Fruit fly (Drosophila melanogaster): ENCODE data around the gene Sfp24Bc.

Sfp24Bc gene

DNA sequence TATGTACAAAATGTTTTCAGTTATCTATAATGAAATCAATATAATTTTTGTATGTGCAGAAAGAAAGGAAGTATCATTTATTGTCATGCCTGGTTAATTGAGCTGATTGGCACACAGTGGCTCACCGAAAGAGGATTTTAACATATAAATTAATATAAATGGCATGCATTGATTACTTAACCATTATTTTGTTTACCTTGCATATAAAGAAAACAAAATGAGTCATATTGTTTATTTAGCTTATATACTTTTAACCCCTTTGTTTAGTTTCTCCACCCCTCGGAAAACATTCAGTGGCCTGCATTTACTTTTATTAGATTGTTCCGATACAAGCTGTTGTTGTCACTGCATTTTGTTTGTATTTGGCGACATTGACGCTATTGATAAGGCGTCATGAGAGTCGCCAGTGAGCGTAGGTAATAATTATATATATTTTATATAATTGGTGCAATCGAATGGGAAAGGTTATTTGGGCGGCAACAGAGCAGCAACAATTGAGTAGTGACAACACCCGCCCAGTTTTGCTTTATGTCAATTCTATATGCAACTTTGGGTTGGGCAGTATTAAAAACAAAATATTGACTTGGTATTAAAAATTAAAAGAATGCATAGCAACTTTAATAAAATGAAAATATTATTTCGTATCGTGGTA, 22.7 kb downstream of the Sfp24Bc start (continued):
- TF ChIP-seq CG14860 (GFP tag; IDR thresholded peaks at IDR 0.05; ENCODE audit: partially characterized antibody) (no peak), tap (tag; optimal IDR thresholded peaks at IDR 0.05) (peak; percentile 16), lab (GFP tag; optimal IDR thresholded peaks at IDR 0.05) (peak; percentile 48), CG15601 (tag; optimal IDR thresholded peaks at IDR 0.05) (peak; percentile 60), CG18262 (tag; optimal IDR thresholded peaks at IDR 0.05) (peak; percentile 23), exex (tag; optimal IDR thresholded peaks at IDR 0.05) (no peak), CG4820 (GFP tag; optimal IDR thresholded peaks at IDR 0.05) (no peak), crc (GFP tag; optimal IDR thresholded peaks at IDR 0.05) (no peak), lilli (GFP tag; optimal IDR thresholded peaks at IDR 0.05) (no peak), CG4360 (GFP tag; IDR thresholded peaks at IDR 0.05) (peak; percentile 41), HHEX (GFP tag; optimal IDR thresholded peaks at IDR 0.05) (no peak), CG6683 (GFP tag; optimal IDR thresholded peaks at IDR 0.05) (no peak), gsb (GFP tag; IDR thresholded peaks at IDR 0.05) (no peak), ro (GFP tag; IDR thresholded peaks at IDR 0.05) (no peak), pho (GFP tag; optimal IDR thresholded peaks at IDR 0.05) (no peak), Meics (GFP tag; optimal IDR thresholded peaks at IDR 0.05) (no peak), luna (GFP tag; optimal IDR thresholded peaks at IDR 0.05) (no peak), CG30403 (GFP tag; optimal IDR thresholded peaks at IDR 0.05) (no peak), cwo (GFP tag; optimal IDR thresholded peaks at IDR 0.05) (no peak), MBD-R2 (GFP tag; IDR thresholded peaks at IDR 0.05) (no peak), Med (GFP tag) (peak; percentile 64), CG3407 (GFP tag; optimal IDR thresholded peaks at IDR 0.05) (peak; percentile 56), schlank (tag; optimal IDR thresholded peaks at IDR 0.05) (no peak), NC2β (GFP tag; optimal IDR thresholded peaks at IDR 0.05) (no peak)

DNA sequence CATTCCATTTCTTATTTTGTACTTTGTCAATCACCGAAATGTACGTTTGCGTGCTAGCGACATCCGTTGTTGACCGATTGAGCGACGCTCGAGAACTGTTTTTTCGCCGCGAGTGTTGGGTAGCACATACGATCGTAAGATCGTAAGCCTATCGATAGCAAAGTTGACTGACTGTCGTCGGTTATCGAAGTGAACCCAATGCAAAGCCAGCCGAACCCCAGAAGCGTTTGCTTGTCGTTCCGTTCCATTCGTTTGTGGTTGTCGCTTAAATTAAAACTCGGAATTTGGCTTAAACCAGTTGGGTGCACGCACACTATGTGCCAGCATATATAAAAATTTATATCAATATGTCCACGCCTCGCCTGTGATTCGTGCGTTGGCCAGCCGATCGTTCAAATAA, 24.3 kb downstream of the Sfp24Bc start:
- no peak for TF ChIP-seq CG6654 (GFP tag; optimal IDR thresholded peaks at IDR 0.05)
- peak; percentile 47 for TF ChIP-seq stwl (tag; optimal IDR thresholded peaks at IDR 0.05)
- peak; percentile 60 for TF ChIP-seq unc-4 (GFP tag; IDR thresholded peaks at IDR 0.05; ENCODE audit: partially characterized antibody)
- TF ChIP-seq Opbp (GFP tag; IDR thresholded peaks at IDR 0.05; ENCODE audit: partially characterized antibody): 0 out of 3 replicates have a peak, but pooled peaks have one; percentile 45
- 0 out of 2 replicates have a peak, but pooled peaks have one; percentile 26 for TF ChIP-seq sna (GFP tag; IDR thresholded peaks at IDR 0.05; ENCODE audit: partially characterized antibody)
- TF ChIP-seq pzg (GFP tag; optimal IDR thresholded peaks at IDR 0.05): peak; percentile 1
- peak; percentile 64; the same call in 2 of the 3 replicates for TF ChIP-seq CG6791 (GFP tag; IDR thresholded peaks at IDR 0.05; ENCODE audit: partially characterized antibody)
- TF ChIP-seq CG4424 (GFP tag; optimal IDR thresholded peaks at IDR 0.05): no peak
- TF ChIP-seq vnd (GFP tag; IDR thresholded peaks at IDR 0.05; ENCODE audit: partially characterized antibody): 0 out of 3 replicates have a peak, but pooled peaks have one; percentile 11
- TF ChIP-seq Med (GFP tag): peak; percentile 78
- TF ChIP-seq Scr (GFP tag; IDR thresholded peaks at IDR 0.05; ENCODE audit: partially characterized antibody): peak; percentile 56
- no peak for TF ChIP-seq CG6254 (GFP tag; optimal IDR thresholded peaks at IDR 0.05)
- TF ChIP-seq bbx (GFP tag; IDR thresholded peaks at IDR 0.05; ENCODE audit: partially characterized antibody): peak; percentile 65
- peak; percentile 53; the same call in 3 of the 4 replicates for TF ChIP-seq Dll (GFP tag; IDR thresholded peaks at IDR 0.05; ENCODE audit: partially characterized antibody)
- TF ChIP-seq CG8290 (GFP tag; optimal IDR thresholded peaks at IDR 0.05): no peak
- peak in 1 of 2 experiments; percentile 20 for TF ChIP-seq CG8290 (tag; optimal IDR thresholded peaks at IDR 0.05)
- TF ChIP-seq HLH4C (GFP tag; IDR thresholded peaks at IDR 0.05; ENCODE audit: partially characterized antibody): peak; percentile 56; the same call in 2 of the 3 replicates
- peak; percentile 76; the same call in 2 of the 4 replicates for TF ChIP-seq chinmo (GFP tag; IDR thresholded peaks at IDR 0.05; ENCODE audit: partially characterized antibody)
- TF ChIP-seq CG34224 (GFP tag; IDR thresholded peaks at IDR 0.05; ENCODE audit: partially characterized antibody): peak; percentile 73
- TF ChIP-seq hbn (GFP tag; IDR thresholded peaks at IDR 0.05; ENCODE audit: partially characterized antibody): peak; percentile 52
- TF ChIP-seq CG13287 (GFP tag; IDR thresholded peaks at IDR 0.05; ENCODE audit: partially characterized antibody): peak; percentile 80
- TF ChIP-seq Rfx (GFP tag; IDR thresholded peaks at IDR 0.05): peak; percentile 11; the same call in 1 of the 2 replicates
- TF ChIP-seq CG8478 (optimal IDR thresholded peaks at IDR 0.05): no peak
- TF ChIP-seq sd (tag; optimal IDR thresholded peaks at IDR 0.05): peak; percentile 54
- TF ChIP-seq Nf-YC (tag; optimal IDR thresholded peaks at IDR 0.05): peak; percentile 38
